Fruit fly (Drosophila melanogaster) whole organism, wandering third instar larva: ENCODE results near the gene CG44153.

Source experiments
- Abd-B ChIP-seq: fragments of >200 bp; optimal IDR thresholded peaks from 2 replicates; lab custom pipeline; 2017; ENCODE audit warnings: missing biosample characterization, missing genetic modification characterization
- CG32264 ChIP-seq: fragments of 200-800 bp; sonication (Bioruptor generic); optimal IDR thresholded peaks from 2 replicates; lab custom pipeline; 2016; ENCODE audit warnings: missing biosample characterization, missing genetic modification characterization
- CG9705 ChIP-seq: fragments of 200-800 bp; sonication (Bioruptor generic); optimal IDR thresholded peaks from 2 replicates; lab custom pipeline; 2018; ENCODE audit warnings: missing biosample characterization, mild to moderate bottlenecking, missing genetic modification characterization
- CrebA ChIP-seq: fragments of 200-800 bp; sonication (Bioruptor generic); optimal IDR thresholded peaks from 2 replicates; lab custom pipeline; 2016; ENCODE audit warnings: missing biosample characterization, mild to moderate bottlenecking, missing genetic modification characterization, borderline replicate concordance
- Dfd ChIP-seq: fragments of >200 bp; optimal IDR thresholded peaks from 2 replicates; lab custom pipeline; 2017; ENCODE audit warnings: missing biosample characterization, missing genetic modification characterization
- Dif ChIP-seq: fragments of 200-275, 200-300 bp; sonication (Bioruptor generic); optimal IDR thresholded peaks from 2 replicates; lab custom pipeline; 2018; ENCODE audit warnings: missing biosample characterization, missing genetic modification characterization; ENCODE audit not compliant: partially characterized antibody
- GATAd ChIP-seq: sonication (Bioruptor generic); optimal IDR thresholded peaks from 2 replicates; lab custom pipeline; 2016; ENCODE audit warnings: missing biosample characterization, missing genetic modification characterization
- HLH106 ChIP-seq: fragments of 200-800 bp; optimal IDR thresholded peaks from 3 replicates; lab custom pipeline; 2019; ENCODE audit warnings: missing biosample characterization, mild to moderate bottlenecking, missing genetic modification characterization, moderate library complexity
- Hr78 ChIP-seq: fragments of >200 bp; optimal IDR thresholded peaks from 2 replicates; lab custom pipeline; 2017; ENCODE audit warnings: missing biosample characterization, missing genetic modification characterization
- Hr83 ChIP-seq: fragments of 200-300 bp; sonication (Bioruptor generic); optimal IDR thresholded peaks from 2 replicates; lab custom pipeline; 2016; ENCODE audit warnings: missing biosample characterization, mild to moderate bottlenecking, missing genetic modification characterization, moderate library complexity; ENCODE audit not compliant: poor library complexity, severe bottlenecking
- Jra ChIP-seq: sonication (Bioruptor generic); optimal IDR thresholded peaks from 2 replicates; lab custom pipeline; 2016; ENCODE audit warnings: missing biosample characterization, missing genetic modification characterization
- Mio ChIP-seq: sonication (Bioruptor generic); optimal IDR thresholded peaks from 2 replicates; lab custom pipeline; 2016; ENCODE audit warnings: missing biosample characterization, missing genetic modification characterization
- Myc ChIP-seq: fragments of >200 bp; optimal IDR thresholded peaks from 2 replicates; lab custom pipeline; 2017
- OdsH ChIP-seq: fragments of 200-800 bp; sonication (Bioruptor generic); optimal IDR thresholded peaks from 2 replicates; lab custom pipeline; 2016; ENCODE audit warnings: missing biosample characterization, mild to moderate bottlenecking, missing genetic modification characterization
- Rel ChIP-seq, 2 experiments: fragments of 200-800 bp; sonication (Bioruptor generic) in 1 of 2; optimal IDR thresholded peaks; 2 replicates in 1 of 2; 3 replicates in 1 of 2; lab custom pipeline; 2016 to 2019; ENCODE audit warnings: mild to moderate bottlenecking in 2 of 2, missing biosample characterization in 2 of 2, missing genetic modification characterization in 2 of 2, moderate library complexity in 1 of 2
- Sp1 ChIP-seq: fragments of 200-800 bp; sonication (Bioruptor generic); optimal IDR thresholded peaks from 3 replicates; lab custom pipeline; 2019; ENCODE audit warnings: missing biosample characterization, mild to moderate bottlenecking, missing genetic modification characterization, moderate library complexity
- Vsx2 ChIP-seq: fragments of 200-300, 225-300 bp; sonication (Bioruptor generic); optimal IDR thresholded peaks from 2 replicates; lab custom pipeline; 2018; ENCODE audit warnings: missing biosample characterization, missing genetic modification characterization; ENCODE audit not compliant: partially characterized antibody
- brk ChIP-seq: fragments of 200-800 bp; sonication (Bioruptor generic); optimal IDR thresholded peaks from 2 replicates; lab custom pipeline; 2016; ENCODE audit warnings: missing biosample characterization, mild to moderate bottlenecking, missing genetic modification characterization
- dl ChIP-seq, 2 experiments: fragments of 175-275, 200-275 bp in 1 of 2; fragments of 200-275 bp in 1 of 2; sonication (Bioruptor generic); optimal IDR thresholded peaks; lab custom pipeline; 2018; ENCODE audit warnings: mild to moderate bottlenecking in 2 of 2, missing biosample characterization in 2 of 2, missing genetic modification characterization in 2 of 2, moderate library complexity in 2 of 2; ENCODE audit not compliant: partially characterized antibody in 2 of 2, insufficient read depth in 1 of 2
- dmrt93B ChIP-seq: fragments of 200-800 bp; sonication (Bioruptor generic); optimal IDR thresholded peaks from 2 replicates; lab custom pipeline; 2018; ENCODE audit warnings: missing biosample characterization, mild to moderate bottlenecking, missing genetic modification characterization
- dsf ChIP-seq: sonication (Bioruptor generic); optimal IDR thresholded peaks from 2 replicates; lab custom pipeline; 2016; ENCODE audit warnings: missing biosample characterization, missing genetic modification characterization, borderline replicate concordance
- foxo ChIP-seq, 2 experiments: fragments of 200-800 bp; sonication (Bioruptor generic); optimal IDR thresholded peaks; 2 replicates in 1 of 2; 3 replicates in 1 of 2; lab custom pipeline; 2016 to 2017; ENCODE audit warnings: missing biosample characterization in 2 of 2, missing genetic modification characterization in 2 of 2
- fru ChIP-seq: fragments of 200-800 bp; sonication (Bioruptor generic); optimal IDR thresholded peaks from 3 replicates; lab custom pipeline; 2016; ENCODE audit warnings: missing biosample characterization, mild to moderate bottlenecking, missing genetic modification characterization
- jim ChIP-seq: fragments of 175-275, 200-325 bp; sonication (Bioruptor generic); optimal IDR thresholded peaks from 2 replicates; lab custom pipeline; 2016; ENCODE audit warnings: missing biosample characterization, mild to moderate bottlenecking, missing genetic modification characterization
- lola ChIP-seq: fragments of >200 bp; optimal IDR thresholded peaks from 2 replicates; lab custom pipeline; 2017; ENCODE audit warnings: missing biosample characterization, missing genetic modification characterization
- pan ChIP-seq: fragments of >200 bp; optimal IDR thresholded peaks from 2 replicates; lab custom pipeline; 2017
- rgr ChIP-seq: fragments of 200-800 bp; sonication (Bioruptor generic); optimal IDR thresholded peaks from 3 replicates; lab custom pipeline; 2016; ENCODE audit warnings: missing biosample characterization, mild to moderate bottlenecking, missing genetic modification characterization
- sage ChIP-seq: fragments of 200-800 bp; sonication (Bioruptor generic); optimal IDR thresholded peaks from 2 replicates; lab custom pipeline; 2016; ENCODE audit warnings: missing biosample characterization, mild to moderate bottlenecking, missing genetic modification characterization
- sv ChIP-seq: fragments of 200-800 bp; sonication (Bioruptor generic); optimal IDR thresholded peaks from 3 replicates; lab custom pipeline; 2016; ENCODE audit warnings: missing biosample characterization, missing genetic modification characterization
- tai ChIP-seq: sonication (Bioruptor generic); optimal IDR thresholded peaks from 2 replicates; lab custom pipeline; 2016; ENCODE audit warnings: missing biosample characterization, missing genetic modification characterization
- usp ChIP-seq: fragments of >200 bp; optimal IDR thresholded peaks from 2 replicates; lab custom pipeline; 2017; ENCODE audit warnings: missing biosample characterization, missing genetic modification characterization
- woc ChIP-seq: sonication (Bioruptor generic); optimal IDR thresholded peaks from 2 replicates; lab custom pipeline; 2016; ENCODE audit warnings: missing biosample characterization, mild to moderate bottlenecking, missing genetic modification characterization

CG44153 gene

dm6 chr2L:10093788-10094187 lies 86.3 kb downstream of the CG44153 start, which contains the start of gene CG34109:
CG34109 (plus strand) TSS chr2L:10094088.
- TF ChIP-seq jim (GFP tag; lab: Kevin White, UChicago) (no peak), CrebA (no peak), GATAd (GFP tag; lab: Kevin White, UChicago) (no peak), CG9705 (GFP tag; lab: Kevin White, UChicago) (no peak), Vsx2 (GFP tag; lab: Kevin White, UChicago) (no peak), rgr (GFP tag; lab: Kevin White, UChicago) (no peak), dl (GFP tag; optimal IDR thresholded peaks at IDR 0.05; lab: Kevin White, UChicago; ENCODE audit: insufficient read depth in 1 of 2, partially characterized antibody in 2 of 2) (no peak), Myc (lab: Kevin White, UChicago) (no peak), sage (GFP tag; lab: Kevin White, UChicago) (no peak), OdsH (GFP tag; lab: Kevin White, UChicago) (no peak)

DNA sequence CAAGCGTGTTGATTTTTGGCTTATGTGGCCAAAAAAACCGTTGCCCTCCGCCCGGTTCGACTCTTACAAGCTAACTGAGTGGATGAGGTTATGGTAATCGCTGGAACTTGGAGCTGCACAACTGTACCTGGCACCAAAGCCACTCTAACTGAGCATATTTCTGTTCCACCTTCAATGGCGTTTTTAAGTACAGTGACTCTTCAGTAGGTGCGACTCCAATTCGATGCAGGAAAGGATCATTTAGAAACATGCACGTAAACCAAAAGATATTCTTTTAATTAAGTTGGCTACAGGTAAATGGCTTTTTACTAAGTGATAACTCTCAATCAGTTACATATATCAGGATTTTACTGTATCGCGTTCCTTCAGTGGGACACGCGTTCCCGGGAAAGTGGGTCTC lies 87.8 kb downstream of the CG44153 start, which contains the start of gene CG13133:
CG13133 (minus strand) TSS at position 101 of the 400 bp plus-strand sequence.
- no peak for TF ChIP-seq GATAd (GFP tag; lab: Kevin White, UChicago)
- TF ChIP-seq dmrt93B (GFP tag; lab: Kevin White, UChicago): no peak

dm6 chr2L:10064754-10065153 lies 115.3 kb downstream of the CG44153 start:
- TF ChIP-seq foxo (GFP tag; optimal IDR thresholded peaks at IDR 0.05; lab: Kevin White, UChicago): no peak
- no peak for TF ChIP-seq Myc (lab: Kevin White, UChicago)
- TF ChIP-seq fru: no peak
- TF ChIP-seq woc (GFP tag; lab: Kevin White, UChicago): no peak
- no peak for TF ChIP-seq HLH106 (tag; lab: Kevin White, UChicago)
- TF ChIP-seq, all 38 proteins: peak for 0

DNA sequence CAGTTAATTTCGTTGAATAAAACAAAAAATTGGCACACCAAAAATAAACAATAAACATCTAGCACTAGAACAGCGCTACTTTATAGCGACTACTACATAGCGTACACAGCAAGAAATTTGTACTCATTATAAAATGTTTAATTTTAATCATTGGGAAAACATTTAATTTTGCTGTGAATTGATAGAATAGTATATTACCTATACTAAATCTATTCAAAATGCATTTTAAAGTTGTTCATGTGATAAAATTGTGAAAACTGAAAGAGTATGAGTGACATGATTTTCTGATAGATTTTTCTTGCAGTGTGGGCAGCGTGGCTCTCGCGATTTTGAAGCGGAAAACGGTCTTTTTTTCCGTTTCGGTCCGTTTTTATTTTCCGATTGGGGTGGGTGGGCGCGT lies 118.8 kb downstream of the CG44153 start:
- TF ChIP-seq Rel (GFP tag; optimal IDR thresholded peaks at IDR 0.05; lab: Kevin White, UChicago): no peak
- TF ChIP-seq Rel (tag; optimal IDR thresholded peaks at IDR 0.05; lab: Kevin White, UChicago): no peak
- TF ChIP-seq Dfd (GFP tag; lab: Kevin White, UChicago): no peak
- TF ChIP-seq brk: no peak
- no peak for TF ChIP-seq Jra (GFP tag; lab: Kevin White, UChicago)
- no peak for TF ChIP-seq Myc (lab: Kevin White, UChicago)
- TF ChIP-seq HLH106 (tag; lab: Kevin White, UChicago): no peak
- TF ChIP-seq dsf: no peak
- no peak for TF ChIP-seq woc (GFP tag; lab: Kevin White, UChicago)
- no peak for TF ChIP-seq Abd-B (GFP tag; lab: Kevin White, UChicago)
- TF ChIP-seq Hr78 (GFP tag; lab: Kevin White, UChicago): no peak
- no peak for TF ChIP-seq pan (lab: Kevin White, UChicago)
- TF ChIP-seq Hr83 (GFP tag; lab: Kevin White, UChicago): no peak
- TF ChIP-seq fru: no peak
- no peak for TF ChIP-seq jim (GFP tag; lab: Kevin White, UChicago)
- TF ChIP-seq CG32264: no peak
- no peak for TF ChIP-seq Sp1 (GFP tag; lab: Kevin White, UChicago)

DNA sequence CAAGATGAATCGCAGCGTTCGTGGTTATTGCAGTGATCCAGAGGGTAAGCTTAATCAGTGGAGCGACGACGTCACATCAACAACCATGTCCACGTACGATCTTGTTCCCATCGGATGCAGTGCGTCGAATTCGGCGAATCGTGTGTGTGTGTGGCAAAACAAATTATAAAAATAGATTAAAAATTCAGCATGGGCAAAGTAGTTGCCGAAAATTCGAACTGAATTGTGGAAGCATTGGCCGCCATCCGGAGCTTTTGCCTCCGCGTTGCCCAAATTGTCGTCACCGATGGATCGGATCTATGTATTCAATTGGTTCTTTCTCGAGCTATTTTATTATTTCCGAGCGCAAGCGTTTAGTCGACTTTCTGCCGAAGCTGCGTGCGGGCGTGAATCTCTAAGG lies 119.5 kb downstream of the CG44153 start, which contains the start of gene Spn31A:
Spn31A (plus strand) TSS at position 301 of the 400 bp plus-strand sequence.
- no peak for TF ChIP-seq brk
- no peak for TF ChIP-seq jim (GFP tag; lab: Kevin White, UChicago)
- no peak for TF ChIP-seq Dif (GFP tag; lab: Kevin White, UChicago)
- no peak for TF ChIP-seq Abd-B (GFP tag; lab: Kevin White, UChicago)
- TF ChIP-seq CG9705 (GFP tag; lab: Kevin White, UChicago): no peak
- no peak for TF ChIP-seq Sp1 (GFP tag; lab: Kevin White, UChicago)
- TF ChIP-seq lola: no peak
- TF ChIP-seq tai (GFP tag; lab: Kevin White, UChicago): no peak
- TF ChIP-seq Mio: no peak
- no peak for TF ChIP-seq dl (GFP tag; optimal IDR thresholded peaks at IDR 0.05; lab: Kevin White, UChicago; ENCODE audit: insufficient read depth in 1 of 2, partially characterized antibody in 2 of 2)
- TF ChIP-seq dsf: no peak
- TF ChIP-seq Vsx2 (GFP tag; lab: Kevin White, UChicago): no peak
- TF ChIP-seq sv (GFP tag; lab: Kevin White, UChicago): no peak
- TF ChIP-seq CG32264: no peak
- TF ChIP-seq pan (lab: Kevin White, UChicago): no peak
- no peak for TF ChIP-seq usp
